Worm (Caenorhabditis elegans) whole organism, mixed stage, embryonic: Measurements from ENCODE around the gene fbxc-15.

Experiments
- blmp-1 ChIP-seq: fragments of 150-350 bp; optimal IDR thresholded peaks from 2 replicates; lab custom pipeline; 2014; ENCODE audit warnings: missing biosample characterization, missing genetic modification characterization
- ces-1 ChIP-seq: fragments of 150-350 bp; optimal IDR thresholded peaks from 2 replicates; lab custom pipeline; 2014; ENCODE audit warnings: missing biosample characterization, missing genetic modification reagents, missing genetic modification characterization
- cnd-1 ChIP-seq: fragments of 200-800 bp; sonication (Bioruptor generic); optimal IDR thresholded peaks from 2 replicates; lab custom pipeline; 2018; ENCODE audit warnings: mild to moderate bottlenecking, missing genetic modification characterization, missing compliant biosample characterization
- elt-1 ChIP-seq: sonication (generic microtip); optimal IDR thresholded peaks from 2 replicates; lab custom pipeline; 2017; ENCODE audit warnings: missing genetic modification characterization, mild to moderate bottlenecking, missing compliant biosample characterization, antibody characterized with exemption, moderate library complexity, borderline replicate concordance; ENCODE audit not compliant: insufficient read depth
- hlh-1 ChIP-seq: fragments of 150-350 bp; optimal IDR thresholded peaks from 2 replicates; lab custom pipeline; 2014; ENCODE audit warnings: missing biosample characterization, missing genetic modification reagents, missing genetic modification characterization
- lin-13 ChIP-seq: fragments of 150-350 bp; optimal IDR thresholded peaks from 2 replicates; lab custom pipeline; 2014; ENCODE audit warnings: missing biosample characterization, missing genetic modification characterization
- lsy-2 ChIP-seq: fragments of 150-350 bp; optimal IDR thresholded peaks from 2 replicates; lab custom pipeline; 2014; ENCODE audit warnings: missing biosample characterization, missing genetic modification characterization
- nhr-12 ChIP-seq: fragments of 150-350 bp; optimal IDR thresholded peaks from 2 replicates; lab custom pipeline; 2014; ENCODE audit warnings: missing biosample characterization, missing genetic modification characterization
- nhr-237 ChIP-seq: fragments of 150-350 bp; optimal IDR thresholded peaks from 2 replicates; lab custom pipeline; 2014; ENCODE audit warnings: missing biosample characterization, missing genetic modification characterization
- nhr-76 ChIP-seq: sonication (generic microtip); optimal IDR thresholded peaks from 2 replicates; lab custom pipeline; 2017; ENCODE audit warnings: missing biosample characterization, missing genetic modification characterization
- pha-4 ChIP-seq: fragments of 150-350 bp; optimal IDR thresholded peaks from 2 replicates; lab custom pipeline; 2018; ENCODE audit warnings: missing biosample characterization, missing genetic modification reagents, missing genetic modification characterization
- snpc-4 ChIP-seq: fragments of 150-350 bp; optimal IDR thresholded peaks from 2 replicates; lab custom pipeline; 2014; ENCODE audit warnings: missing biosample characterization, missing genetic modification characterization
- unc-39 ChIP-seq: fragments of 150-350 bp; optimal IDR thresholded peaks from 2 replicates; lab custom pipeline; 2014; ENCODE audit warnings: missing biosample characterization, missing genetic modification characterization
- ztf-11 ChIP-seq: fragments of 150-350 bp; optimal IDR thresholded peaks from 2 replicates; lab custom pipeline; 2014; ENCODE audit warnings: missing biosample characterization, missing genetic modification characterization

DNA sequence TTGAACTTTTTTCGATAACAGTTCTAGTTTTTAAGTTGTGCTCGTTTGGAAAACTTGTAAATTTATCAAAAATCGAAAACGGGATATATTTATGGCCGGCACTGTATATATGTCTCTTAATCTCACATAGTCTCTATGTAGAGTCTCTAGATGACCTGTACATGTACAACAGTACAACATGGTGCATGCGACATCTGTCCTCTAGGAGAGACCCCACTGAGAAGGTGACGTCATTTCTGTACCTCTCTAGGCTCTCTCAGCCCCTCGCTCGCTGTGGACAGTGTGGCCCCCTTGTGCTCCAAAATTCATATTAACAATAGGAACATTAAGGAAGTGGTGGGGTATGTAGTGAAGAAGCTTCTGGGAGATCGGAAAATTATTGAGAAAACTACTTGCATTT is 42.0 kb upstream of the fbxc-15 start:
- TF ChIP-seq ztf-11 (tag; lab: Kevin White, UChicago) (no peak), cnd-1 (peak; percentile 71), unc-39 (no peak), blmp-1 (tag; lab: Kevin White, UChicago) (no peak), pha-4 (tag; lab: Kevin White, UChicago) (no peak), lsy-2 (tag; lab: Kevin White, UChicago) (no peak), hlh-1 (tag; lab: Kevin White, UChicago) (no peak), nhr-237 (tag; lab: Kevin White, UChicago) (no peak), elt-1 (tag; lab: Kevin White, UChicago) (no peak), nhr-76 (tag; lab: Kevin White, UChicago) (no peak), nhr-12 (no peak), lin-13 (tag; lab: Kevin White, UChicago) (no peak), snpc-4 (tag; lab: Kevin White, UChicago) (no peak), ces-1 (GFP tag; lab: Kevin White, UChicago) (no peak)
